Fruit fly (Drosophila melanogaster) whole organism, wandering third instar larva: Measurements from ENCODE around the gene CG15625.

Experiments
- HLH106 ChIP-seq: fragments of 200-800 bp; optimal IDR thresholded peaks from 3 replicates; lab custom pipeline; 2019; ENCODE audit warnings: missing biosample characterization, mild to moderate bottlenecking, missing genetic modification characterization, moderate library complexity
- fru ChIP-seq: fragments of 200-800 bp; sonication (Bioruptor generic); optimal IDR thresholded peaks from 3 replicates; lab custom pipeline; 2016; ENCODE audit warnings: missing biosample characterization, mild to moderate bottlenecking, missing genetic modification characterization

DNA sequence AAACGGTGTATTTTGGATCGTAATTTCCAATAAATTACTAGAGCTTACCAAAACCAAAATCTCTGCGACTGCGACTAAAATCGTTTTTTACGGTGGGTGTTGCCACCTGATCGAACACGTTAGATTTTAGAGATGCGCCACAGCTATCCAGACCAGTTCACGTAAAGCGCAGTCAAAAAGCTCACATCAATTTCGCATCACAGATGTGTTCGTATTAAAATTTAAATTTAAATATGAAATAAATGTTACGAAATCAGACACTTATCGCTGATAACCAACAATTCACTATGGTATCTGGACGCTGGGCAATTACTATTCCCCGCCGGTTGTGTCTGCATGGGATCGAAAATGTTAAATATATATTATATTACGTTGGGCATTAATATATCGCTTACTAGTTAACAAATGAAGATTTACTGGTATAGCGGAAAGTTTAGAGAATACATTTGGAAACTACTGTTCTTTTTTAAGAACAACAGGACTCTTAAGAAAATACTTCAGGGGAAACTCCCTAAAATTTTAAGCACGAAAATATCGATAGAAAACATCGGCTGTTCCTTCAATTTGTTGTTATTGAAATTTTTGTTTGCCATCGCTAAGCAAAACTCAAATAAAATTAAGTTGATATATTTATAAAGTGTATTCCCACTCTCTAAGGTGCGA lies 42.5 kb upstream of the CG15625 start, which contains the start of the genes mxt and CG11927:
- peak; percentile 27 for TF ChIP-seq fru
- TF ChIP-seq HLH106 (tag; lab: Kevin White, UChicago), result peak; percentile 62
